Worm (Caenorhabditis elegans) whole organism, young adult: ENCODE data around the gene T20D4.3.

Experiments used
- ceh-58 ChIP-seq: fragments of 200-800 bp; sonication (Bioruptor generic); IDR thresholded peaks from 2 replicates; pipeline ENCODE4 v1.3.6; 2022; ENCODE audit warnings: missing genetic modification characterization, missing compliant biosample characterization
- dpl-1 ChIP-seq: fragments of 150-350 bp; optimal IDR thresholded peaks from 2 replicates; lab custom pipeline; 2014; ENCODE audit warnings: missing biosample characterization, missing genetic modification reagents, missing genetic modification characterization
- mel-28 ChIP-seq: sonication (generic microtip); optimal IDR thresholded peaks from 2 replicates; lab custom pipeline; 2016; ENCODE audit warnings: borderline replicate concordance, mild to moderate bottlenecking, missing genetic modification characterization, missing compliant biosample characterization
- nfya-1 ChIP-seq: sonication (generic microtip); optimal IDR thresholded peaks from 2 replicates; lab custom pipeline; 2017; ENCODE audit warnings: antibody characterized with exemption, missing compliant biosample characterization, missing genetic modification characterization, borderline replicate concordance; ENCODE audit not compliant: insufficient read depth
- pbrm-1 ChIP-seq: fragments of 200-800 bp; sonication (Bioruptor generic); IDR thresholded peaks from 2 replicates; pipeline ENCODE4 v1.3.6; 2022; ENCODE audit warnings: missing genetic modification reagents, missing genetic modification characterization, missing compliant biosample characterization
- snpc-1.1 ChIP-seq: sonication (generic microtip); optimal IDR thresholded peaks from 2 replicates; lab custom pipeline; 2017; ENCODE audit warnings: missing genetic modification characterization, mild to moderate bottlenecking, missing compliant biosample characterization, antibody characterized with exemption, moderate library complexity, missing genotype, missing genetic modification reagents; ENCODE audit not compliant: insufficient read depth
- unc-130 ChIP-seq: sonication (generic microtip); optimal IDR thresholded peaks from 2 replicates; lab custom pipeline; 2016; ENCODE audit warnings: missing genetic modification reagents, missing genetic modification characterization, missing compliant biosample characterization

DNA sequence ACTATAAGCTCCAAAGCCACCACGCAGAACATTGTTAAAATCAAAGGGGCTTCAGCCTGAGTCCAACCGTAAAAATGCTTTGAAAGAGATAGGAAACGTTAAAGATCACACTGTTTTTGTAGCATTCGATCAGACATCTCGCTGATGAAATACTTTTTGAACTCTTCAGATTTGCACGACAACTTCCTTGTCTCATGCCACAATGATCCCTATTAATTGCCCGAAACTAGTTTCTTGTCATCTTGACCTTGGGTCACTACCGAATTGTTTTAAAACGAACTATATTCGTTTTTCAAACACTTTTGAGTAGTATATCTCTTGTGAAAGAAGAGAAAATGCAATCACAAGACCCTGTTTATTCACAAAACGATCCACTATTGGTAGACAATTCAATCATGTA, at the start of gene T20D4.3:
- TF ChIP-seq nfya-1 (tag; lab: Kevin White, UChicago) (no peak), ceh-58 (GFP tag; lab: Robert Waterston, UW) (no peak), unc-130 (GFP tag; lab: Kevin White, UChicago) (no peak), snpc-1.1 (no peak), pbrm-1 (no peak), mel-28 (tag; lab: Kevin White, UChicago) (no peak), dpl-1 (no peak)
